Worm (Caenorhabditis elegans) whole organism, midembryonic: ENCODE results near the gene nucl-1.

ENCODE experiments used
- T22C8.4 ChIP-seq: fragments of 200-800 bp; sonication (Bioruptor generic); IDR thresholded peaks from 2 replicates; pipeline ENCODE4 v1.3.6; 2022; ENCODE audit warnings: missing genetic modification characterization, missing compliant biosample characterization
- cog-1 ChIP-seq: sonication (generic microtip); optimal IDR thresholded peaks from 2 replicates; lab custom pipeline; 2016; ENCODE audit warnings: missing genetic modification characterization, missing compliant biosample characterization
- flt-1 ChIP-seq: fragments of 200-800 bp; sonication (Bioruptor generic); IDR thresholded peaks from 2 replicates; pipeline ENCODE4 v1.3.6; 2022; ENCODE audit warnings: missing genetic modification characterization, missing compliant biosample characterization
- klf-2 ChIP-seq: fragments of 200-800 bp; sonication (Bioruptor generic); conservative IDR thresholded peaks from 2 replicates; pipeline ENCODE4 v1.3.6; 2022; ENCODE audit warnings: missing genetic modification reagents, missing genetic modification characterization, missing compliant biosample characterization
- med-1 ChIP-seq: sonication (generic microtip); optimal IDR thresholded peaks from 2 replicates; lab custom pipeline; 2017; ENCODE audit warnings: missing genetic modification characterization, mild to moderate bottlenecking, missing compliant biosample characterization, antibody characterized with exemption, missing genetic modification reagents; ENCODE audit not compliant: insufficient read depth
- ref-1 ChIP-seq: fragments of 200-800 bp; sonication (Bioruptor generic); conservative IDR thresholded peaks from 2 replicates; pipeline ENCODE4 v1.3.6; 2022; ENCODE audit warnings: missing genetic modification reagents, missing genetic modification characterization, missing compliant biosample characterization
- tab-1 ChIP-seq: fragments of 200-800 bp; sonication (Bioruptor generic); IDR thresholded peaks from 2 replicates; pipeline ENCODE4 v1.3.6; 2022; ENCODE audit warnings: missing genetic modification characterization, missing compliant biosample characterization
- ztf-23 ChIP-seq: fragments of 200-800 bp; sonication (Bioruptor generic); IDR thresholded peaks from 2 replicates; pipeline ENCODE4 v1.3.6; 2022; ENCODE audit warnings: missing genetic modification reagents, missing genetic modification characterization, missing compliant biosample characterization
- ztf-29 ChIP-seq: fragments of 200-800 bp; sonication (Bioruptor generic); IDR thresholded peaks from 2 replicates; pipeline ENCODE4 v1.3.6; 2022; ENCODE audit warnings: missing genetic modification reagents, missing genetic modification characterization, missing compliant biosample characterization

Gene nucl-1

DNA sequence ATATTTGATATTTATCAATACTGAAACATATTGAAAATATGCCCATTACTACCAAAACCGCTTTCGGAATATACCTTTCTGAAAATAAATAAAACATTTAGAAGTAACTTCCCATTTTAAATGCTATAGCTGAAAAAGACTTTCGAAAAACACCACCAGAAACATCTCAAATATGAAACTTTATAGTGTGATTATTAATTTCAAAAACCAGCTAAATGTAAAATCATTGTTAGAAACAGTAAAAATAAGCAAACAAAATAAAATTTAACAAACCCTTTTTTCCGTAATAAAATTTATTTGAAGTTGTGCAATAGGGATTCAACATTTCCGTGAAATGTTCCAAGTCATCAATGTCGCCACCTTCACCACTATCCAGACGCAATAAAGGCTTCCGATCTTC, 21.3 kb downstream of the nucl-1 start, which contains the start of the genes K07H8.5 and K07H8.8:
TSS of gene K07H8.5 (plus strand) at position 301 of the 400 bp plus-strand sequence.
TSS of gene K07H8.8 (minus strand) at position 389 of the 400 bp plus-strand sequence.
- TF ChIP-seq med-1 (GFP tag; lab: Kevin White, UChicago) (no peak), ztf-29 (GFP tag; lab: Robert Waterston, UW) (no peak), flt-1 (GFP tag; lab: Robert Waterston, UW) (no peak), ztf-23 (GFP tag; lab: Robert Waterston, UW) (no peak), ref-1 (GFP tag; lab: Robert Waterston, UW) (no peak), klf-2 (GFP tag; lab: Robert Waterston, UW) (no peak), tab-1 (no peak), T22C8.4 (no peak), cog-1 (tag; lab: Kevin White, UChicago) (no peak)

DNA sequence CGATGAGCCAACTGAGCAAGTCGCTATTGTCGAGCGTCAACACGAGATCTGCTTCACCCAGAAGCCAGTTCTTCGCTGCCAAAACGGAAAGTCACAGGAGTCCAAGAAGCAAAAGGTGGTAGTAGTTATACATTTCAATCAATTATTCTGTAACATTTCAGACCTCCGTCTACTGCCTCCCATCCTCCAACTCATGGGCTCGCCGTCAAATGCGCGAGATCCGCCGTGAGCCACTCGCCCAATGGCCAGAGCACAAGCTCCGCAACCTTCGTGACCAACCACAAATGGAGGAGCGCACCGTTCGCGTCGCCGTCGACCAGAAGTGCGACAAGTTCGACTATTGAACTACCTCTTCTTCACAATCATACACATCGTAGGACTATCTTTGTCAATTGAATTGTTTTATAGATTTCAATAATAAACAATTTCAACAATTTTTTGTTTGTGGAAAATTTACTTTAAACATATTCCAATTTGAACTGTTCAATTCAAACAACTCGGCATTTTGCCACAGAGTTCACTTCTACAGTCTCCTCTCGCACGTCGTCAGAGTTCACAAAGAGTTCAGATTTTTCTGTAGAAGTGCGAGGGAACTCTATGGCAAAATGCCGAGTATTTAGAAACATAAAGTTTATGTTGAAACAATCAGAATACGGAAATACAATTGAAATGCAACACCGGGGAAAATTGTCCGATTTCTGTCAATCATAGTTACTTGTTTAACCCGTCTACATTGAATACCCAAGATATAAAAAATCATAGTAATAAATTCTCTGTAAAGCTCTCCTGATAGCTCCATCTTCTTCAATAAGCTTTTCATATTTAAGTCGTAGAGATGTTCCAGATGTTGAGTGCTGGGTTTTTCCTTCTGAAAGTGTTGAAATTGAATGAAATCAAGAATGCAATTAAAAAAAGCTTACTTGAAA, 23.0 kb downstream of the nucl-1 start:
- TF ChIP-seq med-1 (GFP tag; lab: Kevin White, UChicago) (no peak), tab-1 (no peak), klf-2 (GFP tag; lab: Robert Waterston, UW) (no peak), ztf-23 (GFP tag; lab: Robert Waterston, UW) (no peak), ztf-29 (GFP tag; lab: Robert Waterston, UW) (no peak), cog-1 (tag; lab: Kevin White, UChicago) (no peak), flt-1 (GFP tag; lab: Robert Waterston, UW) (no peak), T22C8.4 (no peak), ref-1 (GFP tag; lab: Robert Waterston, UW) (no peak)

DNA sequence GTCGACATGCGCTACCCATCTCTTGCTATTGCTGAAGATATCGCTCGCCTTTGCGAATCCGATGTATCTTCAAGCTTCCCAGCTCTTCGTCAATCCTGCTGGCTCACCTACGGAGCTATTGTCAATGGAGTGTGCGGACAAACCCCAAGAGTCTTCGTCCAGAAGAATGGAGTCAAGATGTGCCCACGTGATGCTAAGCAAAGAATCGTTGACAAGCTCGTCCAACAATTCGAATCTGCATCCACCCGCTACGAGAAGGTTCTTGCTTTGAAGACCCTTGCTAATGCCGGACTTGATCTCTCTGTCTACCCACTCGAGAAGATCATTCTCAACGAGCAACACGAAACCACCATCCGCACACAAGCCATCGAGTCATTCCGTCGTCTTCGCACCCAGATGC, 26.7 kb downstream of the nucl-1 start:
- no peak for TF ChIP-seq T22C8.4
- no peak for TF ChIP-seq ztf-23 (GFP tag; lab: Robert Waterston, UW)
- TF ChIP-seq flt-1 (GFP tag; lab: Robert Waterston, UW) = no peak
- TF ChIP-seq med-1 (GFP tag; lab: Kevin White, UChicago) = no peak
- TF ChIP-seq tab-1 = no peak
- no peak for TF ChIP-seq ztf-29 (GFP tag; lab: Robert Waterston, UW)

DNA sequence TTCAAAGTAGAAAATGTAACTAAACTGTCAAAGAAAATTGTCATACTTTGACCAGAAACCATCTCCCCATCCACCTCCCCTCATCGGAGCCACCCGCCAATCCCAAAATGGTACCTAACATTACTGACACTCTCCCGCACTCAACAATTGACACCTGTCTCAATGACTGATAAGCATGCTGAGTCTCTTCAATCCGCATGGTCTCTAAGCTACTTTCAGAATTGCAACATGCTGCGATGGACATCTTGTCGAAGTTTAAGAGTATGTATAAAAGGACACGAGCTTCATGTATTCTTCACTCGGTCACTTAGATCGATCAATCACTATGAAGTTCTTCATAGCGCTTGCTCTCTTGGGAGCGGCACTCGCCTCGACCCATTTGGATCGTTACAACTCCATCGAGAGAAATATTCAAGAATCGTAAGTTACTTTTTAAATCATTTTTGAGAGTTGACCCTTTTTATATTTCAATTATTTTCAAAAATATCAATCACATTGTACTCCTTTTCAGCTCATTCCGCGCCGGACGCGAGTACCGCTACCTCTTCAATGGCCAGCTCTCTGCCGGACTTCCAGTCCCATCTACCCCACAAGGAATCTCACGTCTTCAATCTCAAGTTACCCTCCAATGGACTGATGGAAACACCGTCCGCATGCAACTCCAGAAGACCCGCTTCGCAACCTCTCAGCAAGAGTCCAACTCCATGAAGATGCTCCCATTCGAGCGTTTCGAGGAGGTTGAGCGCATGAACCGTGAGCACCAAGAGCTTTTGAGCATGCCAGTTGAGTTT, 28.3 kb downstream of the nucl-1 start, which contains the start of gene vit-6:
TSS of gene vit-6 (plus strand) at position 310 of the 791 bp plus-strand sequence.
- TF ChIP-seq flt-1 (GFP tag; lab: Robert Waterston, UW) (no peak), klf-2 (GFP tag; lab: Robert Waterston, UW) (no peak), cog-1 (tag; lab: Kevin White, UChicago) (no peak), T22C8.4 (no peak), ref-1 (GFP tag; lab: Robert Waterston, UW) (no peak), med-1 (GFP tag; lab: Kevin White, UChicago) (no peak)

DNA sequence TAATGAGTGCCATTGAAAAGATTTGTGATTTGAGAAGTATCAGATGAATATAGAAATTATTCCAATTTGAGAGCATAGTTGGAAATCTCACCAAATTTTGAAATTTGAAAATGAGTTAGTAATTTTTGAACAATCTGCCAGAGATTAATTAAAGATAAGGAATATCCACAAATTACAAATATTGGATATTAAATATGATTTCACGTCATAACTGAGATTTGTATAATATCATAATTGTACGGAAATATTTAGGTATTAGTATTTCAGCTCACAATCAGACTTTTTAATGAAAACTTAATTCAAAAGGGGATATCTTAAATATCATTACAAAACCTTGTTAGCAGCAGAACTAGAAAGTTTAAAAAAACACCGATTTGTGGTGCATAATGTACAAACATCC, 29.4 kb downstream of the nucl-1 start, which contains the start of gene K07H8.7:
TSS of gene K07H8.7 (minus strand) at position 101 of the 400 bp plus-strand sequence.
- TF ChIP-seq cog-1 (tag; lab: Kevin White, UChicago) (no peak), klf-2 (GFP tag; lab: Robert Waterston, UW) (no peak)

DNA sequence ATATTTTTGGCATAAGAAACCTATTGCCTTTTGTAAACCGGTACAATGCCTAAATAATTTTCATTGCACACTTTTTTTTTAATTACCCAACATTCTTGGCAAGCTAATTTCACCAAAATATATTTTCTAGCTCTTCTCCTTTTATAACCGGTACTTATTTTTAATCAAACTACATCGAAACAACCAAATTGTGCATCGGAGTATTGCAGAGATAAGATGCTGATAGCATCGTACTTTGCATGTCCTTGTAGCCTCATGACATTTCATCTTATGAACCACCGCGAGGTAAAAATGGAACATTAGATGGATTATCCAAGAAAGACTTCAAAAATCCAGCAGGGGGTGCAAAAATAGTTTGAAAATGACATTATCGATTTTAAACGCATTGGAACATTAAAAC, 34.1 kb downstream of the nucl-1 start:
- TF ChIP-seq cog-1 (tag; lab: Kevin White, UChicago) (no peak), ztf-29 (GFP tag; lab: Robert Waterston, UW) (no peak), ztf-23 (GFP tag; lab: Robert Waterston, UW) (no peak), klf-2 (GFP tag; lab: Robert Waterston, UW) (no peak), flt-1 (GFP tag; lab: Robert Waterston, UW) (no peak), med-1 (GFP tag; lab: Kevin White, UChicago) (no peak), tab-1 (no peak), T22C8.4 (no peak), ref-1 (GFP tag; lab: Robert Waterston, UW) (no peak)

DNA sequence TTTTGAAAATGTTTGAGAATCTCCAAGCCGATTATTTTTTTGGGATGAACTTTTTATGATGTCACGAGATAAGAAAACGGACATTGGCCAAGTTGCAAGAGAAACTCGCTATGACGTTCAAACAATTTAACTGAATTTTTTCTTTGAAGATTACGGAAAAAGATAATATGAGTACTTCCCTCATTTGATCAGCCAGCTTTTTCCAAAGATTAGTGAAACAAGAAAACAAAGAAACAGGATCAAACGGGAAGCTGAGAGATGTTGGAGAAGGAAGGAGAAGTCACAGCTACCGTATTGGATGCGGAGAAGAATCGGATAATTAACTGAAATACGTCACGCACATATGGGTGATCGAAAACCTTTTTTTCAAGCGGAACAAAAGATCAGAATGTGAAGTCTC, 35.1 kb downstream of the nucl-1 start:
- TF ChIP-seq flt-1 (GFP tag; lab: Robert Waterston, UW) (no peak), ztf-29 (GFP tag; lab: Robert Waterston, UW) (no peak), cog-1 (tag; lab: Kevin White, UChicago) (no peak), ztf-23 (GFP tag; lab: Robert Waterston, UW) (no peak), ref-1 (GFP tag; lab: Robert Waterston, UW) (no peak), tab-1 (no peak), klf-2 (GFP tag; lab: Robert Waterston, UW) (no peak), T22C8.4 (no peak), med-1 (GFP tag; lab: Kevin White, UChicago) (no peak)

DNA sequence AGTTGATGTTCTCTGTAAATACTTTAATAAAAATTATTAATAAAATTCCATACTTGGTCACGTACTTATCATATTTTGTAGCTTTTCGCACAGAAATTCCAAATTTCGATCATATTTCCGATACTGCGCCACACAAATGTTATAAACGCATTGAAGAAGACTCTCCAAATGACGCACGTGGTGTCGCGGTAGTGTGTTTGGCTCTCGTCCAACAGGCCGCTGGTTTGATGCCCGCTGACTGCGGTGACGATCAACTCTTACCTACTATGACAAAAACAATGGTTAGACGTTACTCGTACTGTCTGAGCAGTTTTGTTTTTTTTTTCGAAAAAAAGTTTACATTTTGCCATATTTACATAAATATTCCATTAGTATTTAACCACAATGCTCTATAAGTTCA, 36.5 kb downstream of the nucl-1 start:
- peak; percentile 94 for TF ChIP-seq ztf-29 (GFP tag; lab: Robert Waterston, UW)
- peak; percentile 76 for TF ChIP-seq med-1 (GFP tag; lab: Kevin White, UChicago)
- TF ChIP-seq tab-1 = peak; percentile 98
- TF ChIP-seq flt-1 (GFP tag; lab: Robert Waterston, UW) = peak; percentile 98
- peak; percentile 96 for TF ChIP-seq T22C8.4
- peak; percentile 90 for TF ChIP-seq klf-2 (GFP tag; lab: Robert Waterston, UW)
- TF ChIP-seq cog-1 (tag; lab: Kevin White, UChicago) = peak; percentile 96
- TF ChIP-seq ztf-23 (GFP tag; lab: Robert Waterston, UW) = peak; percentile 95
- TF ChIP-seq ref-1 (GFP tag; lab: Robert Waterston, UW) = peak; percentile 96
